Worm (Caenorhabditis elegans) whole organism, L1 larva: ENCODE data around the gene T04A8.18.

Experiments used
- C04F5.9 ChIP-seq: sonication (generic microtip); optimal IDR thresholded peaks from 2 replicates; lab custom pipeline; 2016; ENCODE audit warnings: missing genetic modification characterization, missing compliant biosample characterization
- C16A3.4 ChIP-seq: fragments of 150-350 bp; optimal IDR thresholded peaks from 2 replicates; lab custom pipeline; 2014; ENCODE audit warnings: missing biosample characterization, missing genetic modification characterization
- C34B4.2 ChIP-seq: sonication (generic microtip); optimal IDR thresholded peaks from 2 replicates; lab custom pipeline; 2017; ENCODE audit warnings: mild to moderate bottlenecking, missing genetic modification characterization, missing compliant biosample characterization
- F16B12.6 ChIP-seq: fragments of 150-350 bp; optimal IDR thresholded peaks from 2 replicates; lab custom pipeline; 2014; ENCODE audit warnings: missing biosample characterization, missing genetic modification characterization
- Y116A8C.19 ChIP-seq: sonication (generic microtip); optimal IDR thresholded peaks from 2 replicates; lab custom pipeline; 2016; ENCODE audit warnings: missing compliant biosample characterization, missing genetic modification characterization, borderline replicate concordance
- aly-2 ChIP-seq: fragments of 150-350 bp; optimal IDR thresholded peaks from 2 replicates; lab custom pipeline; 2014; ENCODE audit warnings: missing biosample characterization, missing genetic modification characterization
- ama-1 ChIP-seq: fragments of 150-350 bp; optimal IDR thresholded peaks from 2 replicates; lab custom pipeline; 2014
- blmp-1 ChIP-seq: fragments of 150-350 bp; optimal IDR thresholded peaks from 2 replicates; lab custom pipeline; 2014; ENCODE audit warnings: missing biosample characterization, missing genetic modification characterization
- ceh-82 ChIP-seq, 3 experiments: fragments of 150-350 bp in 1 of 3; sonication (generic microtip) in 2 of 3; optimal IDR thresholded peaks; 2 replicates each; lab custom pipeline; 2014 to 2017; ENCODE audit warnings: missing biosample characterization in 3 of 3, missing genetic modification characterization in 3 of 3
- ceh-88 ChIP-seq: fragments of 200-800 bp; sonication (Bioruptor generic); IDR thresholded peaks from 2 replicates; pipeline ENCODE4 v1.3.6; 2022; ENCODE audit warnings: missing genetic modification characterization, missing compliant biosample characterization
- ceh-90 ChIP-seq: sonication (generic microtip); optimal IDR thresholded peaks from 2 replicates; lab custom pipeline; 2016; ENCODE audit warnings: missing genetic modification characterization, missing compliant biosample characterization
- dpl-1 ChIP-seq, 3 experiments: fragments of 150-350 bp in 2 of 3; sonication (generic microtip) in 1 of 3; optimal IDR thresholded peaks; 2 replicates each; lab custom pipeline; 2014 to 2017; ENCODE audit warnings: missing biosample characterization in 3 of 3, missing genetic modification characterization in 3 of 3, missing genetic modification reagents in 3 of 3
- efl-1 ChIP-seq, 4 experiments: fragments of 150-350 bp; optimal IDR thresholded peaks in 3 of 4; peaks in 1 of 4; 1 replicate in 1 of 4; 2 replicates in 3 of 4; lab custom pipeline; 2014; ENCODE audit warnings: missing biosample characterization in 2 of 4, missing genetic modification characterization in 2 of 4, missing genetic modification reagents in 2 of 4
- egl-13 ChIP-seq: sonication (generic microtip); optimal IDR thresholded peaks from 2 replicates; lab custom pipeline; 2016; ENCODE audit warnings: missing genotype, missing genetic modification reagents, missing genetic modification characterization, missing compliant biosample characterization
- ets-5 ChIP-seq: fragments of 200-800 bp; sonication (Bioruptor generic); IDR thresholded peaks from 2 replicates; pipeline ENCODE4 v1.3.6; 2022; ENCODE audit warnings: missing genetic modification characterization, missing compliant biosample characterization
- fkh-4 ChIP-seq: sonication (generic microtip); optimal IDR thresholded peaks from 2 replicates; lab custom pipeline; 2016; ENCODE audit warnings: missing compliant biosample characterization, missing genetic modification characterization, borderline replicate concordance
- fkh-8 ChIP-seq: sonication (generic microtip); optimal IDR thresholded peaks from 2 replicates; lab custom pipeline; 2016; ENCODE audit warnings: mild to moderate bottlenecking, missing genetic modification characterization, missing compliant biosample characterization
- fos-1 ChIP-seq: fragments of 150-350 bp; optimal IDR thresholded peaks from 2 replicates; lab custom pipeline; 2014; ENCODE audit warnings: missing biosample characterization, missing genetic modification characterization
- grh-1 ChIP-seq: fragments of 200-800 bp; sonication (Bioruptor generic); IDR thresholded peaks from 2 replicates; pipeline ENCODE4 v1.3.6; 2022; ENCODE audit warnings: missing genetic modification reagents, missing genetic modification characterization, missing compliant biosample characterization
- isw-1 ChIP-seq: fragments of 200-800 bp; sonication (Bioruptor generic); IDR thresholded peaks from 2 replicates; pipeline ENCODE4 v1.3.6; 2022; ENCODE audit warnings: missing genetic modification characterization, missing compliant biosample characterization
- jun-1 ChIP-seq: fragments of 150-350 bp; optimal IDR thresholded peaks from 2 replicates; lab custom pipeline; 2014; ENCODE audit warnings: missing biosample characterization, missing genetic modification reagents, missing genetic modification characterization
- lin-14 ChIP-seq: fragments of 200-800 bp; sonication (Bioruptor generic); optimal IDR thresholded peaks from 2 replicates; lab custom pipeline; 2018; ENCODE audit warnings: mild to moderate bottlenecking, missing genetic modification characterization, moderate library complexity, missing compliant biosample characterization
- lin-15B ChIP-seq: fragments of 150-350 bp; sonication (generic microtip); optimal IDR thresholded peaks from 3 replicates; lab custom pipeline; 2014; ENCODE audit warnings: missing biosample characterization, missing genetic modification characterization
- lin-35 ChIP-seq, 2 experiments: fragments of 150-350 bp; optimal IDR thresholded peaks; 2 replicates each; lab custom pipeline; 2014; ENCODE audit warnings: missing biosample characterization in 2 of 2, missing genetic modification characterization in 2 of 2, missing genetic modification reagents in 2 of 2
- lsy-2 ChIP-seq, 2 experiments: fragments of 150-350 bp; optimal IDR thresholded peaks; 2 replicates each; lab custom pipeline; 2014; ENCODE audit warnings: missing biosample characterization in 2 of 2, missing genetic modification characterization in 2 of 2
- mab-9 ChIP-seq: fragments of 200-800 bp; sonication (Bioruptor generic); IDR thresholded peaks from 2 replicates; pipeline ENCODE4 v1.3.6; 2022; ENCODE audit warnings: missing genetic modification reagents, missing genetic modification characterization, missing compliant biosample characterization
- nhr-12 ChIP-seq: sonication (generic microtip); optimal IDR thresholded peaks from 2 replicates; lab custom pipeline; 2017; ENCODE audit warnings: missing biosample characterization, missing genetic modification characterization
- nhr-19 ChIP-seq: fragments of 200-800 bp; sonication (Bioruptor generic); conservative IDR thresholded peaks from 2 replicates; pipeline ENCODE4 v1.3.6; 2022; ENCODE audit warnings: missing genetic modification characterization, missing compliant biosample characterization
- nhr-20 ChIP-seq: sonication (generic microtip); optimal IDR thresholded peaks from 2 replicates; lab custom pipeline; 2016; ENCODE audit warnings: mild to moderate bottlenecking, missing genetic modification characterization, missing compliant biosample characterization
- nhr-237 ChIP-seq: fragments of 150-350 bp; optimal IDR thresholded peaks from 2 replicates; lab custom pipeline; 2014; ENCODE audit warnings: missing biosample characterization, missing genetic modification characterization
- nhr-77 ChIP-seq: fragments of 150-350 bp; optimal IDR thresholded peaks from 2 replicates; lab custom pipeline; 2014; ENCODE audit warnings: missing biosample characterization, missing genetic modification characterization
- nhr-90 ChIP-seq: sonication (generic microtip); optimal IDR thresholded peaks from 2 replicates; lab custom pipeline; 2016; ENCODE audit warnings: mild to moderate bottlenecking, missing genetic modification characterization, missing compliant biosample characterization; ENCODE audit not compliant: poor library complexity
- pag-3 ChIP-seq: sonication (generic microtip); optimal IDR thresholded peaks from 2 replicates; lab custom pipeline; 2017; ENCODE audit warnings: missing genetic modification characterization, mild to moderate bottlenecking, missing compliant biosample characterization, antibody characterized with exemption, borderline replicate concordance; ENCODE audit not compliant: insufficient read depth
- snu-23 ChIP-seq: sonication (generic microtip); optimal IDR thresholded peaks from 2 replicates; lab custom pipeline; 2016; ENCODE audit warnings: missing genetic modification characterization, missing compliant biosample characterization
- tbx-2 ChIP-seq: sonication (generic microtip); optimal IDR thresholded peaks from 2 replicates; lab custom pipeline; 2016; ENCODE audit warnings: missing genetic modification characterization, missing compliant biosample characterization
- unc-98 ChIP-seq: fragments of 200-800 bp; sonication (Bioruptor generic); IDR thresholded peaks from 2 replicates; pipeline ENCODE4 v1.3.6; 2022; ENCODE audit warnings: missing genetic modification characterization, missing compliant biosample characterization
- xbp-1 ChIP-seq: sonication (generic microtip); optimal IDR thresholded peaks from 2 replicates; lab custom pipeline; 2016; ENCODE audit warnings: missing genetic modification characterization, missing compliant biosample characterization
- zag-1 ChIP-seq: fragments of 150-350 bp; optimal IDR thresholded peaks from 2 replicates; lab custom pipeline; 2014; ENCODE audit warnings: missing biosample characterization, missing genetic modification characterization
- ztf-11 ChIP-seq, 2 experiments: sonication (generic microtip); optimal IDR thresholded peaks; 2 replicates each; lab custom pipeline; 2016 to 2017; ENCODE audit warnings: missing genetic modification characterization in 2 of 2, missing biosample characterization in 1 of 2, missing compliant biosample characterization in 1 of 2
- ztf-4 ChIP-seq: fragments of 150-350 bp; optimal IDR thresholded peaks from 2 replicates; lab custom pipeline; 2014; ENCODE audit warnings: missing biosample characterization, missing genetic modification characterization

T04A8.18 gene

DNA sequence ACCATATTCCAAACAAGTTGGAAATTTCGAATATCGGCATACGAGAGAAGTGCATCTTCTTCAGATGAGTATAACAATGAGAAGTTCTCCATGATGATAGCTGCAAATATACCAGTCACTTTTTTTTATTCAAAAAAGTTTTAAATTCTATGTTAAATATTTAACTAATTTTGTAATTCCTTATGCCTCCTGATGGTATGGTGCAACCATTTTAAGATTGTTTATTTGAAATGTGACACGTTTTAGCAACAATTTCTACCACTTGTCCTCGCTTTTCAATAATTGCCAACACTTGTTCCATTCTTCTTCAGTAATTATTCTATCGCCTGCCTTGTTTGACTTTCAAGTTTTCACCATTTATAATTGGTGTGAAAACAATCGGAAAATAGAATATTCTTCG lies 36.9 kb downstream of the T04A8.18 start, which contains the start of gene F17C8.6:
Gene F17C8.6, minus strand, starts transcription at position 101 of the 400 bp plus-strand sequence.
- TF ChIP-seq dpl-1 (GFP tag; optimal IDR thresholded peaks at IDR 0.05; lab: Kevin White, UChicago): no peak
- TF ChIP-seq ets-5 (GFP tag; lab: Robert Waterston, UW): no peak
- no peak for TF ChIP-seq C34B4.2 (tag; lab: Kevin White, UChicago)
- TF ChIP-seq ztf-11 (tag; optimal IDR thresholded peaks at IDR 0.05; lab: Kevin White, UChicago): no peak
- no peak for TF ChIP-seq ceh-90 (tag; lab: Kevin White, UChicago)
- no peak for TF ChIP-seq blmp-1 (tag; lab: Kevin White, UChicago)
- no peak for TF ChIP-seq fkh-8 (tag; lab: Kevin White, UChicago)
- TF ChIP-seq isw-1 (GFP tag; lab: Robert Waterston, UW): no peak
- no peak for TF ChIP-seq F16B12.6
- no peak for TF ChIP-seq egl-13 (tag; lab: Kevin White, UChicago)
- no peak for TF ChIP-seq pag-3 (tag; lab: Kevin White, UChicago)
- TF ChIP-seq Y116A8C.19 (tag; lab: Kevin White, UChicago): no peak
- no peak for TF ChIP-seq zag-1
- no peak for TF ChIP-seq grh-1

DNA sequence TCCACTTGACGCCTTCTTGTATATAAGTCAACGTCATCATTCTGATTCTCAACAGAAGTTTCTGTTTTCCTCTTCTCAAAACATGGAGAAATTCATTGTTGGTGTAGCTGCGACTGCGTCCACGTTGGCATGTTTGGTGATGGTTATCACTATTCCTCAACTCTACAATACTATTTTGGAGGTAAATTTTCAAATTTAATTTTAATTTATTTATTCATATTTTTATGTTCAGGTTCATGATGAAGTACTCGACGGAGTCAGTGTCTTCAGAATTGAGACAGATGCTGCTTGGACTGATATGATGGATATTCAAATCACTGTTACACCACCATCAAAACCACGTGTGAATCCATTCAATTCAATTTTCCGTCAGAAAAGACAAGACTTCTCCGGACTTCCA lies 39.1 kb downstream of the T04A8.18 start, which contains the start of gene col-89:
Gene col-89, plus strand, starts transcription at position 19 of the 400 bp plus-strand sequence.
- no peak for TF ChIP-seq lin-14
- TF ChIP-seq ztf-4 (tag; lab: Kevin White, UChicago): no peak
- TF ChIP-seq lin-35 (GFP tag; optimal IDR thresholded peaks at IDR 0.05; lab: Kevin White, UChicago): no peak
- no peak for TF ChIP-seq ceh-88 (GFP tag; lab: Robert Waterston, UW)
- TF ChIP-seq efl-1 (optimal IDR thresholded peaks at IDR 0.05; lab: Kevin White, UChicago): no peak
- TF ChIP-seq efl-1 (GFP tag; optimal IDR thresholded peaks at IDR 0.05 in 1 of 2; lab: Kevin White, UChicago): peak in 1 of 2 experiments; percentile 66
- no peak for TF ChIP-seq xbp-1 (tag; lab: Kevin White, UChicago)
- no peak for TF ChIP-seq ceh-82 (tag; optimal IDR thresholded peaks at IDR 0.05; lab: Kevin White, UChicago)

DNA sequence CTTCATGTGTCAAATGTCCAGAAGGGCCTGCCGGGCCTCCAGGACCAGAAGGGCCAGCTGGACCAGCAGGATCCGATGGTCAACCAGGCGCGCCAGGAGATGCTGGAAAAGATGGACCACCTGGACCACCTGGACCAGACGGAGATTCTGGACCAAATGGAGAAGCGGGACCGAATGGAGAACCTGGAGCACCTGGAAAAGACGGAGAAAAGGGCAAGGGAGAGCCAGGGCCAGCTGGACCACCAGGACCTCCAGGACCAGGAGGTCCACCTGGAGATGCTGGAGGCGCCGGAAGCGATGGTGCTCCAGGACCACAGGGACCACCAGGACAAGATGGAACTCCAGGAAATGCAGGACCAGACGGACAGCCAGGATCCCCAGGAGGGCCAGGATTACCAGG lies 39.7 kb downstream of the T04A8.18 start:
- TF ChIP-seq isw-1 (GFP tag; lab: Robert Waterston, UW) (no peak), efl-1 (optimal IDR thresholded peaks at IDR 0.05; lab: Kevin White, UChicago) (no peak), efl-1 (GFP tag; optimal IDR thresholded peaks at IDR 0.05 in 1 of 2; lab: Kevin White, UChicago) (peak in 1 of 2 experiments; percentile 10)

DNA sequence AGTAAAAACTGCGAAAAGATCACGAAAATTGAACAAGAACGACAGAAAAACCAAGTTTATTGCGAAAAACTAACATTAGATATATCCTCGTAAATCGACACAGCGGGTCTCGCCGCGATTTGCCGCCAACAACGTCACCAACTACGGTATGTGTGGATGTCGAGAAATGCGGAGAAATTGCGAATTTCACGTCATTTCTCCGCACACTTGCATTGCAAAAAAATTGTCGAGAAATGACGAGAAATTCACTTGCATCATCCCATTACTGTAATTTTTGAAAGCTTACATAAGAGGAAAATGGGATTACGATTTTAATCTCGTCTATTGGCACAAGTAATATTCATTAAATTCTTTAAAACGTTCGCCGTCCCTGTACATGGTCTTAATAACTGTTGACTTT lies 43.6 kb downstream of the T04A8.18 start:
- TF ChIP-seq C04F5.9 (tag; lab: Kevin White, UChicago): peak; percentile 95
- TF ChIP-seq grh-1: 0 out of 2 replicates have a peak, but pooled peaks have one; percentile 29
- 0 out of 2 replicates have a peak, but pooled peaks have one; percentile 34 for TF ChIP-seq mab-9 (GFP tag; lab: Robert Waterston, UW)
- peak in 1 of 2 experiments; percentile 23 for TF ChIP-seq lsy-2 (tag; optimal IDR thresholded peaks at IDR 0.05; lab: Kevin White, UChicago)
- TF ChIP-seq isw-1 (GFP tag; lab: Robert Waterston, UW): peak; percentile 59
- TF ChIP-seq nhr-19 (GFP tag; lab: Robert Waterston, UW): peak; percentile 64
- TF ChIP-seq, all 84 proteins: peak for 6; not testable (repeated sequence) for 78

DNA sequence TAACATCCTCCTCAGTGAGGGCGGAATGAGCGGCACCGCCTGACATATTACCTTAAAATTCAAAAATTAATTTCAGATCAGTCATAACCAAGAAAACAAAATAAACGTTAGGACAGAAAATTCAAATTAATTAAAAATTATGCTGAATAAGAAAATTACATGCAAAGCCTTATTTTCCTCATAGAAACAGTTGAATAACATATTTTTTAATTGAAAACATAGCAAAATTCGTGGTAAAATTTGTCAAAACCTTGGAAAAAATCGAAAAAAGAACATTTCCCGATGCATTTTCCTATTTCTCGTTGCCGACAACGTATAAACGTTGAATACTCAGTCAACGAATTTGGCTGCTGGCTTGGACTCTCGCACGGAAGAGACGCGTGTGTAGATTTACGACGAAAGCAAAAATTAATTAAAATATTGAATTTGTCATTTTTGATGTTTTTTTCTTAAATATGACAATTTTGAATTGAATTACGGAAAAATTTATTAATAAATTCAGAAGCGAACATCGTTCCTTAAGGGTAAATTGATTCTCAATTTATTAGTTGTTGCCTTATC lies 45.1 kb downstream of the T04A8.18 start, which contains the start of the genes rps-0 and rbg-3:
Gene rps-0, minus strand, starts transcription at position 51 of the 561 bp plus-strand sequence.
Gene rbg-3, plus strand, starts transcription at position 424 of the 561 bp plus-strand sequence.
- peak; percentile 71 for TF ChIP-seq F16B12.6
- TF ChIP-seq lin-15B: peak; percentile 92
- TF ChIP-seq fos-1 (tag; lab: Kevin White, UChicago): peak; percentile 88
- no peak for TF ChIP-seq C34B4.2 (tag; lab: Kevin White, UChicago)
- no peak for TF ChIP-seq Y116A8C.19 (tag; lab: Kevin White, UChicago)
- peak; percentile 52 for TF ChIP-seq fkh-4 (tag; lab: Kevin White, UChicago)
- peak; percentile 89 for TF ChIP-seq nhr-90
- peak; percentile 89 for TF ChIP-seq nhr-77 (tag; lab: Kevin White, UChicago)
- peak; percentile 95 for TF ChIP-seq lin-14
- peak; percentile 93 for TF ChIP-seq tbx-2 (tag; lab: Kevin White, UChicago)
- no peak for TF ChIP-seq zag-1
- TF ChIP-seq nhr-20 (tag; lab: Kevin White, UChicago): peak; percentile 91
- TF ChIP-seq mab-9 (GFP tag; lab: Robert Waterston, UW): peak; percentile 72
- TF ChIP-seq fkh-8 (tag; lab: Kevin White, UChicago): peak; percentile 94
- TF ChIP-seq C16A3.4: peak; percentile 97
- no peak for TF ChIP-seq nhr-12 (tag; lab: Kevin White, UChicago)
- TF ChIP-seq aly-2 (tag; lab: Kevin White, UChicago): peak; percentile 66
- TF ChIP-seq jun-1 (tag; lab: Kevin White, UChicago): peak; percentile 90
- TF ChIP-seq efl-1 (optimal IDR thresholded peaks at IDR 0.05; lab: Kevin White, UChicago): peak; percentile 94 to 95
- peak; percentile 88 to 99 for TF ChIP-seq efl-1 (GFP tag; optimal IDR thresholded peaks at IDR 0.05 in 1 of 2; lab: Kevin White, UChicago)
- TF ChIP-seq lin-35 (GFP tag; optimal IDR thresholded peaks at IDR 0.05; lab: Kevin White, UChicago): peak; percentile 92 to 95
- no peak; the same call in 1 of the 2 replicates for TF ChIP-seq unc-98 (GFP tag; lab: Robert Waterston, UW)
- TF ChIP-seq snu-23: peak; percentile 96
- peak; percentile 20 for TF ChIP-seq ceh-90 (tag; lab: Kevin White, UChicago)
- TF ChIP-seq nhr-237 (tag; lab: Kevin White, UChicago): peak; percentile 49
- no peak for TF ChIP-seq ama-1 (lab: Kevin White, UChicago)
- TF ChIP-seq dpl-1 (GFP tag; optimal IDR thresholded peaks at IDR 0.05; lab: Kevin White, UChicago): peak; percentile 88 to 93 (median 93)
